Fruit fly (Drosophila melanogaster) whole organism, wandering third instar larva: ENCODE results near the gene SmydA-4.
"Not testable (repeated sequence)": the region's sequence is repeated elsewhere in the genome, so short reads cannot be mapped to it uniquely, and the experiment has no call there.

ENCODE experiments used
- CG32264 ChIP-seq: fragments of 200-800 bp; sonication (Bioruptor generic); optimal IDR thresholded peaks from 2 replicates; lab custom pipeline; 2016; ENCODE audit warnings: missing biosample characterization, missing genetic modification characterization
- CrebA ChIP-seq: fragments of 200-800 bp; sonication (Bioruptor generic); optimal IDR thresholded peaks from 2 replicates; lab custom pipeline; 2016; ENCODE audit warnings: missing biosample characterization, mild to moderate bottlenecking, missing genetic modification characterization, borderline replicate concordance
- Dif ChIP-seq: fragments of 200-275, 200-300 bp; sonication (Bioruptor generic); optimal IDR thresholded peaks from 2 replicates; lab custom pipeline; 2018; ENCODE audit warnings: missing biosample characterization, missing genetic modification characterization; ENCODE audit not compliant: partially characterized antibody
- Vsx2 ChIP-seq: fragments of 200-300, 225-300 bp; sonication (Bioruptor generic); optimal IDR thresholded peaks from 2 replicates; lab custom pipeline; 2018; ENCODE audit warnings: missing biosample characterization, missing genetic modification characterization; ENCODE audit not compliant: partially characterized antibody
- brk ChIP-seq: fragments of 200-800 bp; sonication (Bioruptor generic); optimal IDR thresholded peaks from 2 replicates; lab custom pipeline; 2016; ENCODE audit warnings: missing biosample characterization, mild to moderate bottlenecking, missing genetic modification characterization
- ey ChIP-seq: fragments of 200-800 bp; sonication (Bioruptor generic); optimal IDR thresholded peaks from 2 replicates; lab custom pipeline; 2016; ENCODE audit warnings: missing biosample characterization, missing genetic modification characterization
- h ChIP-seq: fragments of 200-800 bp; sonication (Bioruptor generic); optimal IDR thresholded peaks from 3 replicates; lab custom pipeline; 2016; ENCODE audit warnings: missing biosample characterization, mild to moderate bottlenecking, missing genetic modification characterization
- jim ChIP-seq: fragments of 175-275, 200-325 bp; sonication (Bioruptor generic); optimal IDR thresholded peaks from 2 replicates; lab custom pipeline; 2016; ENCODE audit warnings: missing biosample characterization, mild to moderate bottlenecking, missing genetic modification characterization
- pan ChIP-seq: fragments of >200 bp; optimal IDR thresholded peaks from 2 replicates; lab custom pipeline; 2017
- sv ChIP-seq: fragments of 200-800 bp; sonication (Bioruptor generic); optimal IDR thresholded peaks from 3 replicates; lab custom pipeline; 2016; ENCODE audit warnings: missing biosample characterization, missing genetic modification characterization
- tai ChIP-seq: sonication (Bioruptor generic); optimal IDR thresholded peaks from 2 replicates; lab custom pipeline; 2016; ENCODE audit warnings: missing biosample characterization, missing genetic modification characterization
- usp ChIP-seq: fragments of >200 bp; optimal IDR thresholded peaks from 2 replicates; lab custom pipeline; 2017; ENCODE audit warnings: missing biosample characterization, missing genetic modification characterization

The SmydA-4 gene

DNA sequence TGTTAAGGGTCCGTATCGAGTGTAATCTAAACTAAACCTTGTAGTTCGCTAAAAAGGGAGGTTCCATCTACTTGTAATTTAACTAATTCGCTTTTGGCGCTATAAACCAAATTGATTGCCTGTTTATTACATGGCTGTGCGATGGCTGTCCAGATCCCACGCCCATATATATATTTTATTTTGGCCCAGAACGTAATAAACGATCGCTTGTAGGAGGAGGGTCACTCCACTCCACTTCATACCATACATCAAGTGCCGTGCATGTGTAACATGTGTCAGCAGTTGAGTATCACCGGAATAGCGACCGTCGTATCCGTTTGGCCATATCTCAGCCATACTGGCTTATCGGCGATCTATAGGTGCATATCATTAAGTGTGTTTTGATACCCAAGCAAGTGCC lies 50.7 kb downstream of the SmydA-4 start:
- TF ChIP-seq ey = no peak
- TF ChIP-seq h = no peak
- no peak for TF ChIP-seq usp (GFP tag; lab: Kevin White, UChicago)
- no peak for TF ChIP-seq brk (GFP tag; lab: Kevin White, UChicago)
- no peak for TF ChIP-seq Vsx2 (GFP tag; lab: Kevin White, UChicago)
- no peak for TF ChIP-seq jim (GFP tag; lab: Kevin White, UChicago)
- TF ChIP-seq Dif (GFP tag; lab: Kevin White, UChicago) = no peak
- TF ChIP-seq pan (lab: Kevin White, UChicago) = no peak
- no peak for TF ChIP-seq tai (GFP tag; lab: Kevin White, UChicago)
- no peak for TF ChIP-seq CG32264
- TF ChIP-seq sv (GFP tag; lab: Kevin White, UChicago) = no peak

DNA sequence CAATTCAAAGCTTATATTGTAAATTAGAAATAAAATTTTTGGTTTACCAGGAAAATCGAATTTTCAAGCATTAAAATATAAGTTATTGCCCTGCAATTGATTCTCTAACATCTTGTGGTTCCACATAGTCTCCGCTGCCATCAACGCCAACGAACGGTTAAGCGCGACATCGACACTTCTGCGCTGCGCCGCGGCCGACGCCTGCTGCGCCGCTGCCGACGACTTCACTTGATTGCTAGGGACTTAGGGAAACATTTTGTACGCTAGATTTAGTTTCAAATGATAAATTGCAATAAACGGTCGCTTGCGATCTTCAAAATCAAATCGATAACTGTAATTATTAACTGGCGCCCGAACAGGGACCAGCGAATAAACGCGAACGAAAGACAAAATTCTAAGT lies 51.4 kb downstream of the SmydA-4 start, which contains the start of gene CG42249:
TSS of gene CG42249 (plus strand) at position 301 of the 400 bp plus-strand sequence.
- TF ChIP-seq Dif (GFP tag; lab: Kevin White, UChicago); CrebA (GFP tag; lab: Kevin White, UChicago); ey: not testable (repeated sequence)
- TF ChIP-seq, all 38 proteins: peak for 0; not testable (repeated sequence) for 38
